Worm (Caenorhabditis elegans): ENCODE measurements around the gene sna-3.

The sna-3 gene

ce11 chrIII:6207881-6208280, 1.9 kb upstream of the sna-3 start, which contains the start of gene C23G10.2:
Gene C23G10.2, plus strand, starts transcription at chrIII:6208064.
- TF ChIP-seq unc-62 (GFP tag; optimal IDR thresholded peaks at IDR 0.05): no peak

DNA sequence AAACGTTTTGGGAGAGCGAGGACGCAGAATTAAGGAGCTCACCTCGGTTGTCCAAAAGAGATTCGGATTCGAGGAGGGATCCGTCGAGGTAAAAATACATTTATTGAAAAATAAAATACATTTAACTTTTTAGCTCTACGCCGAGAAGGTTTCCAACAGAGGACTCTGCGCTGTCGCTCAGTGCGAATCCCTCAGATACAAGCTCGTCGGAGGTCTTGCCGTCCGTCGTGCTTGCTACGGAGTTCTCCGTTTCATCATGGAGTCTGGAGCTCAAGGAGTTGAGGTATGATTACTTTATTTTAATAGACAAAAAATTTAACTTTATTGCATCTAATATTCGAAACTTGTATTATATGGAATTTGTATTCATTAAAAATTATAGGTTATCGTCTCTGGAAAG, 1.0 kb upstream of the sna-3 start:
- no peak for TF ChIP-seq unc-62 (GFP tag; optimal IDR thresholded peaks at IDR 0.05)

DNA sequence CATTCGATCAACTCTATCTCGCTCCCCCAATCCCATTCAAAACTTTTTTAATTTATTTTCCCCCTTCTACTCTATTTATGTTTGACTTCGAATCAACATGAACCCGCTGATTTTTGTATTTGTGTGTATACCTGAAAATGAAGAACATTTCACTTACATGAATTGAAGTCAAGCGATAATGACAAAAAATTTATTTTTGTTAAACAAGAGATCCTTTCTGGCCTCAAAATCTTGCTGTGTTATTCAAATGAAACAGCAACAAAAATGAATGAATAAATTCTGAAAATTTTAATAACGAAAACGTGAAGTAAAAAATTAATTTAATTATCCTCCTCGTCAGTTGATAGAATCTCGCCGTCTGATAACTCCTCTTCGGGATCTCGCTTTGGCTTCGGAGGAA, 3.6 kb downstream of the sna-3 start:
- no peak for TF ChIP-seq unc-62 (GFP tag; optimal IDR thresholded peaks at IDR 0.05)

ce11 chrIII:6201325-6201724, 4.7 kb downstream of the sna-3 start:
- TF ChIP-seq unc-62 (GFP tag; optimal IDR thresholded peaks at IDR 0.05): no peak

- TF ChIP-seq unc-62 (GFP tag; optimal IDR thresholded peaks at IDR 0.05): no peak
Observed at ce11 chrIII:6198378-6199234, 7.4 kb downstream of the sna-3 start, which contains the start of the genes C23G10.7 and rpn-2. Gene C23G10.7, minus strand, starts transcription at chrIII:6198414. Gene rpn-2, plus strand, starts transcription at chrIII:6199184.

DNA sequence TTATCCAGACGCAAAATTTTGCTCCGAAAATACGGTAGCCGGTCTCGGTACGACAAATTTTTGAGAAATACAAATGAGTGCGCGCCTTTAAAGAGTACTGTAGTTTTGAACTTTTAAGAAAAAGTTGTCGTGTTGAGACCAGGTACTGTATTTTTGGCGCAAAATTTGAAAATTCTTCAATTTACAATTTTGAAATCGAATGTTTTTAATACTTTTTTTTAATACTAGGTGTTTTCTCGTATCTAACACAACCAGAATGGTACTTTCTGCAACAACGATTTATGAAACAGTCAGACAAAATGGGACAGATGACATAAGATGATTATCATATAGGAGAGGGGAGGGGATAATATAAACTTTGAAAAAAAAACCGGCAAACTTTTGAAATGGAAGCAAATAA, 10.3 kb downstream of the sna-3 start:
- TF ChIP-seq unc-62 (GFP tag; optimal IDR thresholded peaks at IDR 0.05): no peak

ce11 chrIII:6194480-6194879, 11.5 kb downstream of the sna-3 start, which contains the start of gene ugt-66:
Gene ugt-66, minus strand, starts transcription at chrIII:6194580.
- TF ChIP-seq unc-62 (GFP tag; optimal IDR thresholded peaks at IDR 0.05): no peak

DNA sequence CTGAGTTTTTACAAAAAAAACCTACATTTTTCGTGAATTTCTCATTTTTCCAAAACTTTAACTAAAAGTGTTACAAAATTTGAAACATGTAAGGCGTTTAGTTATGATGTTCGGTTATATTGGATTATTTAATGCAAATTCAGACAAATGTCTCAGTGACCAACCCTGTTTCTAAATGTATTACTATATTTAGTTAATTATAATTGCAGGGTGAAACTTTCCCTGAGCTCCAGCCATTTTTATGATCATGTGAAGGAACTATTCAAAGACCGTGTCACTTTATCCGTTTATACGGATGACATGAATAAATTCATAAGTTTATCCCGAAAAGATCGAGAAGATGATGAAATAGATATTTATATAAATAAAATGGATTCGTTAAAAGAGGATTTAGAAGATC, 15.2 kb downstream of the sna-3 start, which contains the start of gene C23G10.5:
TSS of gene C23G10.5 (plus strand) at position 301 of the 400 bp plus-strand sequence.
- TF ChIP-seq unc-62 (GFP tag; optimal IDR thresholded peaks at IDR 0.05): no peak

- no peak for TF ChIP-seq unc-62 (GFP tag; optimal IDR thresholded peaks at IDR 0.05)
Observed at ce11 chrIII:6183118-6183517, 22.9 kb downstream of the sna-3 start, which contains the start of gene nas-28. Gene nas-28, minus strand, starts transcription at chrIII:6183218.

ce11 chrIII:6180294-6180693, 25.7 kb downstream of the sna-3 start:
- TF ChIP-seq unc-62 (GFP tag; optimal IDR thresholded peaks at IDR 0.05): no peak

- no peak for TF ChIP-seq unc-62 (GFP tag; optimal IDR thresholded peaks at IDR 0.05)
Observed at ce11 chrIII:6179062-6179461, 26.9 kb downstream of the sna-3 start.

DNA sequence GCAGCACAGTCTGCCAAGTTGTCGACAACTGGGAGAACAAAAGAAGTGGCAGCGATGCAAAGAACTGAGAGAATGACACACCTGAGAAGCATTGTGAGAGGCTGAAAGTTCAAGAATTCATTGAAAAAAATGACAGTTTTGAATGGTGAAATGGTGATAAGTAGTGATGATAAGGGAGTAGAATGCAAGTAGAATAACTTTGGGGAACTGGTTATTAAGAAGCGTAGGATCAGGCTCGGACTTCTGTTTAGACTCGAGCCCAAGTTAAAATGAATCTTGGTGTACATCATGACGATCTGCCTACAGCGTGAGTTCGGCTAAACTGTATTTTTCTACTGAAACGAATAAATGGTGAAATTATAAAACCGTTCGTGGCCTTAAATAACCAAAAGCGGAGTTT, 27.4 kb downstream of the sna-3 start, which contains the start of gene F42A10.7:
TSS of gene F42A10.7 (minus strand) at position 101 of the 400 bp plus-strand sequence.
- TF ChIP-seq unc-62 (GFP tag; optimal IDR thresholded peaks at IDR 0.05): no peak

DNA sequence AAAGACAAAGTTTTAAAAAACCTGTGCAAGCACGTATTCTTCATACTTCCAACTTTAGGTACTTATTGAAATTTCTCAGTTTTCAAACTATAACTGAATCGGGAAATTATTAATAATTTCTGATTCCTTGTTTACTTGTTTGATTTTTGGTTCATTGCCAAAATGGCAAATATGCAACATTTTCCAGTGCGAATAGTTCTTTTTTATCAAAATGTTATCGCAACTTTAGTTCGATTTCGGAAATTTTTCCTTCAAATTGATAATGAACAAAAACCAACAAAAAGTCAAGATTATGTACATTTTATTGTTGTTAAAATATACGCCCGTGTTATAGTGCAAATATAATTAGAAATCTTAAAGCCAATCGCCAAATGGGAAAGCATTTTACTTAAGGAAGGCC, 28.4 kb downstream of the sna-3 start:
- TF ChIP-seq unc-62 (GFP tag; optimal IDR thresholded peaks at IDR 0.05): no peak

DNA sequence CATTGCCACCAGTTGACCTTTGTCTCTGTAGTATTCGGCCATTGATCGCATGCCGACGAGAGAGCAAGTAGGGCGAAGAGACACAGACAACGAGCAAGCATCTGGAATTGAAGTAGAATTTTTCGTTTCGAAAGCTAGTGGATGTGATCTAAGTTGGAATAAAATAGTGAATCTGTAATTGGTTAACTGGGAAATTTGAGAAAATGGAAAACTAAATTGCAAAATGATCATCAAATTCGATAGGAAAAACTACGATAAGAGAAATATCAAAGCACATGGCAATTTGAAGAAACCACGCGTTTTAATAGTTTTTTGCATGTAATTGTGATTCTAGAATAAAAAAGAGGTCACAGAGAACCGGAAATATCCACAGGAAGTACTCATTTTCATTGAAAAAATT, 29.2 kb downstream of the sna-3 start, which contains the start of gene F42A10.6:
TSS of gene F42A10.6 (minus strand) at position 101 of the 400 bp plus-strand sequence.
- no peak for TF ChIP-seq unc-62 (GFP tag; optimal IDR thresholded peaks at IDR 0.05)

ce11 chrIII:6176172-6176571, 29.8 kb downstream of the sna-3 start:
- TF ChIP-seq unc-62 (GFP tag; optimal IDR thresholded peaks at IDR 0.05): no peak

DNA sequence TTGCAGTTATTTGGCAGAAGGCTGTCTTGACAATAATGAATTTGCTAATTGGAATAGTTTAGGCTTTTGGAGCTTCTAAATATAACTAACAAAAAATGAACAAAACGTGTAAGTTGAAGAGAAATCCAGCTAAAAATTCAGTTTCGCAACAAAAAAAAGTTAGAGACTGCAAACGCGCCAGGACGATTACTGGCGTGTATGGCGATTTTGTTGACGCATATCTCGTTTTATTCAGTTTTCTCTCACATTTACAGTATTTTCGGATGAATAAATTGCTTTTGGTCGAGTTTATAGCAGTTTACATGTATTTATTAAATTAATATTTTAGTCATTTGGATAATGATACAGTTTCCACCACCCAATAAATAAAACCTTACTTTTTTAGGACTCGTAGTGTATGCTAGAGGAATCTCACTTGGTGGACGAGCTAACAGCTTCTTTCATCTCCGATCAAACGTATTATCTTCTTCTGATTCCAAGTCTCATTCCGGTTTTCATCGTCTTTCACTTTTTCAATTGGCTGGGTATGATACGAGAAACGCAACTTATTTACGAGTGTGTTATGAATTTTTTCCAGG, 32.9 kb downstream of the sna-3 start, which contains the start of the genes abcf-3 and F42A10.5:
TSS of gene abcf-3 (plus strand) at position 384 of the 578 bp plus-strand sequence.
TSS of gene F42A10.5 (minus strand) at position 458 of the 578 bp plus-strand sequence.
- TF ChIP-seq unc-62 (GFP tag; optimal IDR thresholded peaks at IDR 0.05): no peak

Data from whole organism, dauer.